Worm (Caenorhabditis elegans) whole organism, late embryonic: Measurements from ENCODE around the gene nspb-10.

Source experiments
- C38D4.7 ChIP-seq: fragments of 200-800 bp; sonication (Bioruptor generic); optimal IDR thresholded peaks from 2 replicates; lab custom pipeline; 2018; ENCODE audit warnings: mild to moderate bottlenecking, missing genetic modification characterization, moderate library complexity, missing compliant biosample characterization
- ama-1 ChIP-seq: fragments of 150-350 bp; optimal IDR thresholded peaks from 2 replicates; lab custom pipeline; 2014
- ceh-24 ChIP-seq: sonication (generic microtip); optimal IDR thresholded peaks from 2 replicates; lab custom pipeline; 2016; ENCODE audit warnings: mild to moderate bottlenecking, missing genetic modification characterization, missing compliant biosample characterization
- ceh-30 ChIP-seq: fragments of 150-350 bp; optimal IDR thresholded peaks from 2 replicates; lab custom pipeline; 2014; ENCODE audit warnings: missing biosample characterization, missing genetic modification characterization
- fax-1 ChIP-seq: sonication (generic microtip); optimal IDR thresholded peaks from 2 replicates; lab custom pipeline; 2016; ENCODE audit warnings: missing genotype, missing genetic modification characterization, missing compliant biosample characterization
- hlh-6 ChIP-seq: sonication (generic microtip); optimal IDR thresholded peaks from 2 replicates; lab custom pipeline; 2016; ENCODE audit warnings: missing genotype, missing genetic modification characterization, missing compliant biosample characterization
- mec-3 ChIP-seq: sonication (generic microtip); optimal IDR thresholded peaks from 2 replicates; lab custom pipeline; 2016; ENCODE audit warnings: borderline replicate concordance, missing genetic modification characterization, missing compliant biosample characterization
- pax-1 ChIP-seq: fragments of 150-350 bp; optimal IDR thresholded peaks from 2 replicates; lab custom pipeline; 2014; ENCODE audit warnings: missing biosample characterization, missing genetic modification characterization
- pqm-1 ChIP-seq: sonication (generic microtip); optimal IDR thresholded peaks from 2 replicates; lab custom pipeline; 2016; ENCODE audit warnings: missing genetic modification characterization, missing compliant biosample characterization

DNA sequence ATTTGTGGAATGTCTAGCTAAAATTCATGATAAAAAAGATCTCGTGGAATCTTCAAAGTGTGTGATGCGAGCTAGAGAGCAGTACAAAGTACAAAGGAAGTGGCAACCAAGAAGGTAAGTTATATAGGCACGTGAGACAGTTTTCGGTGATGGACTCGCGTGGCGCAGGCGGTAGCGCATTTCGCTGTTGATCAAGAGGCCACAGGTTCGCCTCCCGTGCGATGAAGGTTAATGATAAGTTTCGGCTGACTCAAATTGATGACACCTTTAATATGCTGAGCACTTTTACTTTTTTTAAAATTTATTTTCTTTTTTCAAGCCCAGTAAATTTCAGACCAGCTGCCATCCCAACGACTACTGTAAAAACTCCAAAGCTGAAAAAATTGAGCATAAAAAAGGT lies 28.9 kb upstream of the nspb-10 start:
- no peak for TF ChIP-seq ama-1 (lab: Kevin White, UChicago)
- TF ChIP-seq fax-1, result no peak
- TF ChIP-seq C38D4.7 (GFP tag; lab: Kevin White, UChicago), result no peak
- no peak for TF ChIP-seq hlh-6 (tag; lab: Kevin White, UChicago)
- no peak for TF ChIP-seq ceh-30 (tag; lab: Kevin White, UChicago)
- TF ChIP-seq pax-1 (tag; lab: Kevin White, UChicago), result no peak
- TF ChIP-seq ceh-24, result no peak
- no peak for TF ChIP-seq mec-3
- no peak for TF ChIP-seq pqm-1 (tag; lab: Kevin White, UChicago)
